Worm (Caenorhabditis elegans): ENCODE data around the gene C09G1.5.
A peak's percentile ranks its signal among the peaks of the same experiment; 100 is the strongest.

The C09G1.5 gene

ce11 chrX:15988577-15988976 lies 29.7 kb downstream of the C09G1.5 start:
- TF ChIP-seq nhr-20 (tag; optimal IDR thresholded peaks at IDR 0.05) (no peak), nhr-84 (tag; optimal IDR thresholded peaks at IDR 0.05) (no peak), lin-39 (tag; optimal IDR thresholded peaks at IDR 0.05) (no peak), elt-2 (tag; optimal IDR thresholded peaks at IDR 0.05) (no peak), Y116A8C.19 (tag; optimal IDR thresholded peaks at IDR 0.05; ENCODE audit: borderline replicate concordance) (no peak), unc-86 (tag; optimal IDR thresholded peaks at IDR 0.05) (no peak)

DNA sequence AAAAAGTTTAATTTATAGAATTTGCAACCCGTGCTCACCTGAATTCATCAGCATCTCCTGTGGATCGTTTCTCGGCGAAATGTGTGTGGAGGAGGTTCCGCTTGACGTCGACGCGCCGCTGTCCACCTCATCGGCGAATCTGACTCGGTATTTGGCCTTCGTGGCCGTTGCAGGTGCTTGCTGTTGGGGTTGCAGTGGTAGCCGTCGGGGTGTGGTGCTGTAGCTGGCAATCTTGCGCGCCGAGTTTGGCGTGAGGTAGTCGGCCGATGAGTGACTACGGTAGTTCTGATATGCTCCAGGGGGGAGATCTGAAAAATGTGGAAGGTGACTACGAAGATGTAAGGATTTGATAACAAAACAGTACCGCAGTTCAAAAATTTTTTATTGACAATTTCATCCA lies 33.9 kb downstream of the C09G1.5 start:
- no peak for TF ChIP-seq ets-5 (GFP tag; IDR thresholded peaks at IDR 0.05)
- TF ChIP-seq fkh-4 (tag; optimal IDR thresholded peaks at IDR 0.05; ENCODE audit: borderline replicate concordance) = no peak
- TF ChIP-seq zag-1 (tag; optimal IDR thresholded peaks at IDR 0.05) = no peak
- no peak for TF ChIP-seq nhr-47 (tag; optimal IDR thresholded peaks at IDR 0.05)
- no peak for TF ChIP-seq mdl-1 (tag; optimal IDR thresholded peaks at IDR 0.05)
- TF ChIP-seq dsc-1 (tag; optimal IDR thresholded peaks at IDR 0.05) = no peak
- TF ChIP-seq ceh-88 (GFP tag; IDR thresholded peaks at IDR 0.05) = no peak
- no peak for TF ChIP-seq aha-1 (tag; optimal IDR thresholded peaks at IDR 0.05)
- no peak for TF ChIP-seq blmp-1 (tag; optimal IDR thresholded peaks at IDR 0.05)
- TF ChIP-seq swsn-7 (tag; optimal IDR thresholded peaks at IDR 0.05) = no peak
- TF ChIP-seq mab-9 (GFP tag; IDR thresholded peaks at IDR 0.05) = no peak
- no peak for TF ChIP-seq hlh-4 (tag; optimal IDR thresholded peaks at IDR 0.05)
- no peak for TF ChIP-seq nhr-76 (tag; optimal IDR thresholded peaks at IDR 0.05)
- TF ChIP-seq ama-1 (optimal IDR thresholded peaks at IDR 0.05) = no peak
- no peak for TF ChIP-seq C16A3.4 (tag; optimal IDR thresholded peaks at IDR 0.05)
- TF ChIP-seq jun-1 (tag; optimal IDR thresholded peaks at IDR 0.05) = no peak

DNA sequence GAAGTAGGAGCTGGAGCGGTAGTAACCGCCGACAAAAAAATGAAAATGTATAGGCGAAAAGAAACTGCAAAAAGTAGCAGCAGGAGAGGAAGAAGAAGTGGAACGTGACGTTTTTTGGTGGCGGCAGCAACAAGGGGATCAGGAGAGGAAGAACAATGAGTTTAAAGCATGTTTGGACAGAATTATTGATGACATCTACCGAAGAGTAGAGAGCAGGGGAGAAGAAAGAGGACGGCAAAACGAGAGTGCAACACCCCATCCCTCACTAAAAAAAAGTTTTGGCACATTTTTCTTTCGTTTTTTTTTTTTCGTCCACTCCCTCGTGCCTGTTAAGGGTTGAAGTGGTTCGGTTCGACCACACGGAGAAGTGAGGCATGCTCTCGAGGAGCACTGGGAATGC lies 35.0 kb downstream of the C09G1.5 start:
- TF ChIP-seq nhr-77 (tag; optimal IDR thresholded peaks at IDR 0.05) (no peak), lin-14 (GFP tag; optimal IDR thresholded peaks at IDR 0.05) (peak; percentile 55)

ce11 chrX:15997153-15997552 lies 38.3 kb downstream of the C09G1.5 start:
- no peak for TF ChIP-seq grh-1 (GFP tag; IDR thresholded peaks at IDR 0.05)
- TF ChIP-seq tbx-2 (tag; optimal IDR thresholded peaks at IDR 0.05) = no peak
- no peak for TF ChIP-seq C34B4.2 (tag; optimal IDR thresholded peaks at IDR 0.05)
- TF ChIP-seq alr-1 (tag; optimal IDR thresholded peaks at IDR 0.05; ENCODE audit: borderline replicate concordance) = no peak
- no peak for TF ChIP-seq rnt-1 (tag; optimal IDR thresholded peaks at IDR 0.05)
- no peak for TF ChIP-seq nhr-76 (tag; optimal IDR thresholded peaks at IDR 0.05)
- TF ChIP-seq nhr-71 (tag; optimal IDR thresholded peaks at IDR 0.05) = no peak
- TF ChIP-seq lin-13 (GFP tag; optimal IDR thresholded peaks at IDR 0.05) = no peak
- TF ChIP-seq unc-30 (tag; optimal IDR thresholded peaks at IDR 0.05) = no peak
- TF ChIP-seq unc-98 (GFP tag; IDR thresholded peaks at IDR 0.05) = no peak

DNA sequence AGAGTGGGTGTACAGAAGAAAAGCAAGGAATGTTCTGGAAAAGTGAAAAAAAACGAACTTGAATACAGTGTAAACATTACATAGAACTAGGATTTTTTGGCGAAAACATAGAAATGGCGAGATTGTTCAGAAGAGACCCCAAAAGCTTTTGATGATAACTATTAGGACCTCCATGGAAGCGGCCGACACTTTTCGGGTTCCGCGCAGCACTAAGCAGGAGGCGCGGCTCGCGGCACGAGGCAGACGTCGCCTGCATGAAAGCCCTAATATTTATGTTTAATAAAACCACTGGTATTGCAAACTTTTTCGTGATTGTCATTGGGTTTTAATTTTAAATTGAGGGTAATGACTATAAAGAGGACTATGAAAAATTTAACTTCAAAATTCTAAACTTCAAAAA lies 39.1 kb downstream of the C09G1.5 start:
- TF ChIP-seq aha-1 (tag; optimal IDR thresholded peaks at IDR 0.05) (no peak), Y116A8C.19 (tag; optimal IDR thresholded peaks at IDR 0.05; ENCODE audit: borderline replicate concordance) (no peak), nhr-20 (tag; optimal IDR thresholded peaks at IDR 0.05) (no peak), sptf-1 (tag; optimal IDR thresholded peaks at IDR 0.05) (no peak), efl-1 (optimal IDR thresholded peaks at IDR 0.05) (no peak), efl-1 (GFP tag; optimal IDR thresholded peaks at IDR 0.05 in 1 of 2) (peak in 1 of 2 experiments; percentile 28), ces-1 (GFP tag; optimal IDR thresholded peaks at IDR 0.05) (no peak)
